Worm (Caenorhabditis elegans) whole organism, L3 larva: ENCODE measurements around the gene pha-4.

Experiments used
- fkh-10 ChIP-seq: sonication (generic microtip); optimal IDR thresholded peaks from 2 replicates; lab custom pipeline; 2017; ENCODE audit warnings: missing biosample characterization, missing genetic modification reagents, missing genetic modification characterization
- fos-1 ChIP-seq: fragments of 150-350 bp; optimal IDR thresholded peaks from 2 replicates; lab custom pipeline; 2014; ENCODE audit warnings: missing biosample characterization, missing genetic modification characterization
- nhr-11 ChIP-seq: fragments of 150-350 bp; optimal IDR thresholded peaks from 2 replicates; lab custom pipeline; 2014; ENCODE audit warnings: missing biosample characterization, missing genetic modification characterization
- nhr-23 ChIP-seq: fragments of 150-350 bp; optimal IDR thresholded peaks from 2 replicates; lab custom pipeline; 2014; ENCODE audit warnings: missing biosample characterization, missing genetic modification reagents, missing genetic modification characterization
- pha-4 ChIP-seq: fragments of 150-350 bp; optimal IDR thresholded peaks from 2 replicates; lab custom pipeline; 2014; ENCODE audit warnings: missing biosample characterization, missing genetic modification reagents, missing genetic modification characterization

DNA sequence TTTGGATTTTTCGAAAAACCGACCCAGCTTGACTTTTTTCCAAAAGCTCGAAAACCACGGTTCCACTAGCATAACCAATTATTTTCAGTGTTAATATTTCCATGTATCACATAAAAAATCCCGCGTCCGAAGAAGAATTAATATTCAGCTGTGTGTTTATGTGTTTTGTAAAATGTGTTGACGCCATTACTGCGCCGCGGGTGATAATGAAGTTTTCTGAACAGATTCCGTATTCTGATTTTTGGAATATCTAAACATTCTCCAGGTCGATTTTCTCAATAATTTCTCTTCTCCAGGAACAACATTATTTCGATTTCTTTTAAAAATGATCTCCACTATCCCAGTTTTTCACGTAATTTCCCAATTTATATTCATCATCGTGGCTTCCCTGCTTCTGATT, 18.2 kb upstream of the pha-4 start, which contains the start of gene srxa-6:
- no peak for TF ChIP-seq fkh-10 (GFP tag; lab: Kevin White, UChicago)
- TF ChIP-seq nhr-23 (tag; lab: Kevin White, UChicago) = no peak
- no peak for TF ChIP-seq nhr-11
- no peak for TF ChIP-seq fos-1 (tag; lab: Kevin White, UChicago)
- no peak for TF ChIP-seq pha-4 (tag; lab: Kevin White, UChicago)
